Fruit fly (Drosophila melanogaster): ENCODE data around the gene CG14435.

The CG14435 gene

dm6 chrX:6853384-6853783 lies 9.7 kb upstream of the CG14435 start:
- peak; percentile 36 for TF ChIP-seq CG4328 (GFP tag; optimal IDR thresholded peaks at IDR 0.05)
- peak; percentile 88; the same call in 3 of the 4 replicates for TF ChIP-seq chinmo (GFP tag; IDR thresholded peaks at IDR 0.05; ENCODE audit: partially characterized antibody)
- TF ChIP-seq dmrt99B (tag; optimal IDR thresholded peaks at IDR 0.05) = no peak
- TF ChIP-seq CG14014 (GFP tag; IDR thresholded peaks at IDR 0.05) = peak; percentile 19; the same call in 1 of the 2 replicates
- TF ChIP-seq inv (GFP tag; IDR thresholded peaks at IDR 0.05; ENCODE audit: partially characterized antibody) = no peak
- TF ChIP-seq sens (GFP tag) = peak; percentile 36
- TF ChIP-seq pros (GFP tag; optimal IDR thresholded peaks at IDR 0.05) = peak; percentile 98
- TF ChIP-seq ham (GFP tag; IDR thresholded peaks at IDR 0.05) = no peak
- no peak for TF ChIP-seq CG11723 (GFP tag; optimal IDR thresholded peaks at IDR 0.05)
- no peak for TF ChIP-seq ewg (GFP tag; optimal IDR thresholded peaks at IDR 0.05)
- no peak for TF ChIP-seq CG9437 (GFP tag; optimal IDR thresholded peaks at IDR 0.05)
- TF ChIP-seq CG32532 (GFP tag; IDR thresholded peaks at IDR 0.05) = peak; percentile 28; the same call in 1 of the 2 replicates
- peak; percentile 38; the same call in 1 of the 2 replicates for TF ChIP-seq seq (GFP tag; IDR thresholded peaks at IDR 0.05)
- TF ChIP-seq Chrac-16 (GFP tag; optimal IDR thresholded peaks at IDR 0.05) = no peak
- TF ChIP-seq nerfin-1 (tag; optimal IDR thresholded peaks at IDR 0.05) = peak; percentile 56
- TF ChIP-seq CG10209 (GFP tag; optimal IDR thresholded peaks at IDR 0.05) = no peak
- no peak for TF ChIP-seq lbe (GFP tag; optimal IDR thresholded peaks at IDR 0.05)
- peak; percentile 7 for TF ChIP-seq Hmr (GFP tag; optimal IDR thresholded peaks at IDR 0.05)
- TF ChIP-seq Rx (GFP tag; IDR thresholded peaks at IDR 0.05) = no peak
- TF ChIP-seq CG9727 (GFP tag; optimal IDR thresholded peaks at IDR 0.05) = no peak
- no peak for TF ChIP-seq Dad (GFP tag; optimal IDR thresholded peaks at IDR 0.05)
- TF ChIP-seq cwo (GFP tag; optimal IDR thresholded peaks at IDR 0.05) = no peak
- no peak for TF ChIP-seq CG17612 (GFP tag; IDR thresholded peaks at IDR 0.05)
- TF ChIP-seq CG12391 (tag; optimal IDR thresholded peaks at IDR 0.05) = no peak
- TF ChIP-seq sd (tag; optimal IDR thresholded peaks at IDR 0.05) = peak; percentile 26
- TF ChIP-seq CG10366 (GFP tag; IDR thresholded peaks at IDR 0.05) = no peak
- peak; percentile 39 for TF ChIP-seq CG18599 (GFP tag; optimal IDR thresholded peaks at IDR 0.05)
- peak in 1 of 2 experiments; percentile 11 for TF ChIP-seq Hr78 (GFP tag; optimal IDR thresholded peaks at IDR 0.05)
- TF ChIP-seq CG6765 (GFP tag; optimal IDR thresholded peaks at IDR 0.05) = no peak
- no peak for TF ChIP-seq lilli (GFP tag; optimal IDR thresholded peaks at IDR 0.05)
- TF ChIP-seq pita (GFP tag; optimal IDR thresholded peaks at IDR 0.05) = no peak
- TF ChIP-seq caup (GFP tag; optimal IDR thresholded peaks at IDR 0.05; ENCODE audit: severe bottlenecking) = no peak
- no peak for TF ChIP-seq CG34224 (GFP tag; IDR thresholded peaks at IDR 0.05; ENCODE audit: partially characterized antibody)
- TF ChIP-seq trh (GFP tag; optimal IDR thresholded peaks at IDR 0.05) = no peak
- TF ChIP-seq lab (GFP tag; optimal IDR thresholded peaks at IDR 0.05) = peak; percentile 66
- TF ChIP-seq CG12219 (GFP tag; optimal IDR thresholded peaks at IDR 0.05) = no peak
- no peak for TF ChIP-seq Spps (tag; optimal IDR thresholded peaks at IDR 0.05)
- no peak for TF ChIP-seq CG10267 (tag; optimal IDR thresholded peaks at IDR 0.05)
- peak; percentile 22 for TF ChIP-seq ftz-f1 (GFP tag; optimal IDR thresholded peaks at IDR 0.05)
- no peak for TF ChIP-seq Kr (GFP tag; optimal IDR thresholded peaks at IDR 0.05)
- no peak for TF ChIP-seq CG11398 (GFP tag; optimal IDR thresholded peaks at IDR 0.05)
- TF ChIP-seq Mes4 (GFP tag; optimal IDR thresholded peaks at IDR 0.05) = no peak
- no peak for TF ChIP-seq cas (GFP tag; IDR thresholded peaks at IDR 0.05)
- no peak for TF ChIP-seq CG13123 (GFP tag; optimal IDR thresholded peaks at IDR 0.05)
- TF ChIP-seq bigmax (GFP tag; optimal IDR thresholded peaks at IDR 0.05) = peak; percentile 8
- TF ChIP-seq CG13775 (GFP tag; optimal IDR thresholded peaks at IDR 0.05) = no peak
- no peak for TF ChIP-seq fd64A (GFP tag; optimal IDR thresholded peaks at IDR 0.05)
- TF ChIP-seq ranshi (GFP tag; IDR thresholded peaks at IDR 0.05) = no peak
- no peak for TF ChIP-seq CG15073 (GFP tag; optimal IDR thresholded peaks at IDR 0.05)
- TF ChIP-seq CG11093 (GFP tag; IDR thresholded peaks at IDR 0.05) = no peak

Measured in whole organism, embryonic.